Worm (Caenorhabditis elegans): Measurements from ENCODE around the gene pgap-1.

DNA sequence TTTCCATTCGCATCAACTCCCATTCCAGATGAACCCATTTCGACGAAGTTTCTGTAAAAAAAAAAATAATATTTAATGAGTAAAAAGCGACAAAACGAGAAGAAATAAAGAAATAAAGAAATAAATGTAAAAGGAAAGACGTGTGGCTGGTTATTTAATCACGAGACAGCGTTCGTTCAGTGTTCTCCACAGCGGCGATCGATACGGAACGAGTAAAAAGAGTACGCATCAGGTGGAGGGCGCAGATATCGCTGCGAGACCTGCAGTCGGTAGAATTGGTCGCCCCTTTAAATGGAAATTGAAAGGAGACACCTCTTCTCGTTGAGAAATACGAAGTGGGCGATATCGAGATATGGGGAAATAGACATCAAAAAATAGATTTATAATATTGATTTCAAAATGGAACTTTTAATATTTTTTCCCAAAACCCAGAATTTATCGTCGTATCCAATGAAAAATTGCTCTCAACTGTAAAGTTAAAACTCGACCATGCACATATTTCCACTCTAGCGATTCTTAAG lies 13.0 kb upstream of the pgap-1 start, which contains the start of gene pqn-70:
- TF ChIP-seq W03F9.2 (tag; optimal IDR thresholded peaks at IDR 0.05) (peak; percentile 72), him-1 (tag; optimal IDR thresholded peaks at IDR 0.05) (peak; percentile 66), dao-5 (tag; optimal IDR thresholded peaks at IDR 0.05) (no peak)

Measured in whole organism, L4/young adult.